Fruit fly (Drosophila melanogaster): Measurements from ENCODE around the gene TTLL3A.

TTLL3A gene

dm6 chr2L:6789358-6789757 is 49.4 kb upstream of the TTLL3A start (continued):
- TF ChIP-seq caup (GFP tag; optimal IDR thresholded peaks at IDR 0.05; ENCODE audit: severe bottlenecking) (peak; percentile 33), Dip2 (GFP tag; IDR thresholded peaks at IDR 0.05) (no peak), CG12744 (GFP tag; optimal IDR thresholded peaks at IDR 0.05) (no peak), CG2129 (GFP tag; IDR thresholded peaks at IDR 0.05; ENCODE audit: partially characterized antibody) (no peak), Ptx1 (GFP tag; IDR thresholded peaks at IDR 0.05) (no peak), CG12155 (GFP tag; optimal IDR thresholded peaks at IDR 0.05) (no peak), CG1603 (tag; optimal IDR thresholded peaks at IDR 0.05) (no peak), CG8359 (GFP tag; optimal IDR thresholded peaks at IDR 0.05; ENCODE audit: borderline replicate concordance) (no peak), HmgD (GFP tag; optimal IDR thresholded peaks at IDR 0.05) (no peak), h (optimal IDR thresholded peaks at IDR 0.05) (no peak), gce (GFP tag; IDR thresholded peaks at IDR 0.05) (no peak), CG7928 (GFP tag; optimal IDR thresholded peaks at IDR 0.05) (no peak), zen2 (GFP tag; IDR thresholded peaks at IDR 0.05; ENCODE audit: partially characterized antibody) (no peak), gcm2 (GFP tag; optimal IDR thresholded peaks at IDR 0.05) (no peak), CG8089 (GFP tag; optimal IDR thresholded peaks at IDR 0.05) (no peak), CG10267 (tag; optimal IDR thresholded peaks at IDR 0.05) (no peak), Adf1 (GFP tag; IDR thresholded peaks at IDR 0.05) (no peak), schlank (tag; optimal IDR thresholded peaks at IDR 0.05) (no peak)

DNA sequence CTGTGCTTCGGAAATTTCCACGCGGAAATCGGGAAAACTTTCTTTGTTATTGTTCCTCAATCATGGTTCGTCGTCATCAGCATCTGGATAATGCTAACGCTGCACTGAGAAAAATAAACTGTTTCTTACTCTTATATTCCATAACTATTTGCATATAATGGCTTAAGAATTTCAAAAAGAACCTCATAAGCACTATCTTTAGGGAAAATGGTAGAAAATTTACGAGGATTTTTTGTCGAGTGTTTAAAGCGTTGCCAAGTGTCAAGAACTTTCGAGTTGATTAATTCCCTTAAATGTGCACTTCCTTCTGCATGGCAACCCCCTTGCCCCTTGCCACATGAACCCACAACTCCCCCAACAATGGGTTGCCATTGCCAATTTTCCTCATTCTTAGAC is 48.0 kb upstream of the TTLL3A start:
- TF ChIP-seq CG10147 (GFP tag; optimal IDR thresholded peaks at IDR 0.05) (peak; percentile 4), CG33557 (GFP tag; optimal IDR thresholded peaks at IDR 0.05) (no peak), Asciz (GFP tag; optimal IDR thresholded peaks at IDR 0.05) (peak; percentile 46), CG6765 (GFP tag; optimal IDR thresholded peaks at IDR 0.05) (no peak), CG2875 (GFP tag; optimal IDR thresholded peaks at IDR 0.05) (peak; percentile 45), ems (GFP tag; optimal IDR thresholded peaks at IDR 0.05) (no peak), Eip74EF (GFP tag; optimal IDR thresholded peaks at IDR 0.05) (peak in 1 of 2 experiments; percentile 75), rib (GFP tag; IDR thresholded peaks at IDR 0.05) (no peak), CG8281 (tag; optimal IDR thresholded peaks at IDR 0.05) (no peak), CG17186 (GFP tag; optimal IDR thresholded peaks at IDR 0.05) (peak; percentile 32), eve (GFP tag; optimal IDR thresholded peaks at IDR 0.05) (peak in 1 of 2 experiments; percentile 88), CHES-1-like (GFP tag; optimal IDR thresholded peaks at IDR 0.05) (no peak), cg (GFP tag; optimal IDR thresholded peaks at IDR 0.05) (no peak), CG4854 (GFP tag; optimal IDR thresholded peaks at IDR 0.05) (peak; percentile 63), peb (GFP tag; IDR thresholded peaks at IDR 0.05) (no peak), CG10366 (GFP tag; IDR thresholded peaks at IDR 0.05) (peak; percentile 46), CG8478 (optimal IDR thresholded peaks at IDR 0.05) (no peak), fd102C (GFP tag; optimal IDR thresholded peaks at IDR 0.05) (no peak), CG2889 (GFP tag; IDR thresholded peaks at IDR 0.05) (no peak), sisA (GFP tag; IDR thresholded peaks at IDR 0.05) (peak; percentile 53), CG4328 (GFP tag; optimal IDR thresholded peaks at IDR 0.05) (no peak), Gsc (GFP tag; IDR thresholded peaks at IDR 0.05) (no peak), Dip3 (GFP tag; optimal IDR thresholded peaks at IDR 0.05) (peak; percentile 16), CG1602 (GFP tag; optimal IDR thresholded peaks at IDR 0.05) (peak; percentile 43), Fer1 (GFP tag; optimal IDR thresholded peaks at IDR 0.05) (no peak), Bdp1 (GFP tag; optimal IDR thresholded peaks at IDR 0.05) (no peak), crc (GFP tag; optimal IDR thresholded peaks at IDR 0.05) (peak; percentile 39), grau (tag; optimal IDR thresholded peaks at IDR 0.05) (peak; percentile 61), Dek (tag; optimal IDR thresholded peaks at IDR 0.05) (peak; percentile 25), h (optimal IDR thresholded peaks at IDR 0.05) (no peak), sens-2 (GFP tag; IDR thresholded peaks at IDR 0.05) (peak; percentile 15; the same call in 1 of the 2 replicates), twi (tag; optimal IDR thresholded peaks at IDR 0.05) (peak; percentile 25), D (optimal IDR thresholded peaks at IDR 0.05) (no peak), D (GFP tag; optimal IDR thresholded peaks at IDR 0.05) (peak; percentile 64), en (GFP tag; optimal IDR thresholded peaks at IDR 0.05) (peak; percentile 43)
